Worm (Caenorhabditis elegans): ENCODE data around the gene eef-1G.
A peak's percentile ranks its signal among the peaks of the same experiment; 100 is the strongest.

eef-1G gene

DNA sequence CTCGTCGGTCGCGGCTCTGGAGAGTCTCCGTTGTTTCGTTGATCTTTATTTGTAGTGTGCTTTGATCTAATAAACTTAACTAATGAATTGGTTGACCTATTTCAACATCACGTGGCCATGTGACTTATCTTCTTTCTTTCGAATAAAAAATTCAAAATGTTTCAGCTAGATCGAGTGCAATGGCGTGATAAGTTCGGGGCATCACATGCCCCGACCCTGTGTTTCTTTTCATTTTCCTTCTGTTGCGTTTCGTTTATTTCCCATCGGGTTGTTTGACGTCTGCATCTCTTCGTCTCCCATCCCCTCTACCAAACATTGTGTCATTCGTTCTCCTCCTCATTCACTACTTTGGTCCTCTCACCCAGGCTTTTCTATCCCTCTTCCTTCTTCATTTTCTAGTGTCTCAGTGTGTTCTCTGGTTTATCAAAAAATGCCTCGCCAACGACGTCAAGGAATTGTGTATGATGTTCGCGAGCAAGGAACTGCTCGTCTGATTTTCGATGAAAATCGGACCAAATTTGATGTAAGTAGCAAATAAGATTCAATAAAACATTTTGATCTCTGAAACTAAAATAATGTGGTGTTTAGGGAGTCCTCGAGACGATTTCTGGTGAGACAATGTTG lies 13.8 kb upstream of the eef-1G start, which contains the start of gene F17C11.4:
TSS of gene F17C11.4 (plus strand) at position 206 of the 624 bp plus-strand sequence.
- TF ChIP-seq tbx-2 (tag; optimal IDR thresholded peaks at IDR 0.05) (peak; percentile 28), lin-39 (tag; optimal IDR thresholded peaks at IDR 0.05) (peak; percentile 0), nhr-77 (tag; optimal IDR thresholded peaks at IDR 0.05) (no peak), unc-62 (GFP tag; optimal IDR thresholded peaks at IDR 0.05) (peak; percentile 53), ZK546.5 (tag; optimal IDR thresholded peaks at IDR 0.05) (no peak), fos-1 (tag; optimal IDR thresholded peaks at IDR 0.05) (peak; percentile 14), daf-12 (tag; optimal IDR thresholded peaks at IDR 0.05) (no peak), nhr-237 (tag; optimal IDR thresholded peaks at IDR 0.05) (no peak), eor-1 (tag; optimal IDR thresholded peaks at IDR 0.05) (no peak), zag-1 (tag; optimal IDR thresholded peaks at IDR 0.05) (no peak), jun-1 (tag; optimal IDR thresholded peaks at IDR 0.05) (peak; percentile 80), nhr-43 (tag; optimal IDR thresholded peaks at IDR 0.05; ENCODE audit: poor library complexity, severe bottlenecking) (peak; percentile 88), nhr-25 (tag; optimal IDR thresholded peaks at IDR 0.05) (peak; percentile 87), ztf-4 (tag; optimal IDR thresholded peaks at IDR 0.05) (no peak), nhr-23 (tag; optimal IDR thresholded peaks at IDR 0.05) (peak; percentile 57), nfya-1 (tag; optimal IDR thresholded peaks at IDR 0.05; ENCODE audit: insufficient read depth) (peak; percentile 75), nhr-12 (tag; optimal IDR thresholded peaks at IDR 0.05) (no peak), aly-2 (tag; optimal IDR thresholded peaks at IDR 0.05) (no peak), ztf-11 (tag; optimal IDR thresholded peaks at IDR 0.05) (no peak), elt-2 (tag; optimal IDR thresholded peaks at IDR 0.05) (peak; percentile 83), egl-27 (tag; optimal IDR thresholded peaks at IDR 0.05) (no peak), nhr-76 (tag; optimal IDR thresholded peaks at IDR 0.05) (no peak), lin-15B (tag; optimal IDR thresholded peaks at IDR 0.05) (peak; percentile 1), lsy-12 (tag; optimal IDR thresholded peaks at IDR 0.05) (peak; percentile 43), fkh-10 (GFP tag; optimal IDR thresholded peaks at IDR 0.05) (peak; percentile 9), pha-4 (tag; optimal IDR thresholded peaks at IDR 0.05) (peak; percentile 43), egl-5 (tag; optimal IDR thresholded peaks at IDR 0.05) (peak; percentile 81), elt-1 (tag; optimal IDR thresholded peaks at IDR 0.05) (no peak), ceh-82 (tag; optimal IDR thresholded peaks at IDR 0.05) (no peak), fkh-2 (tag; optimal IDR thresholded peaks at IDR 0.05) (no peak), mml-1 (tag; optimal IDR thresholded peaks at IDR 0.05) (no peak), ama-1 (optimal IDR thresholded peaks at IDR 0.05) (peak; percentile 46), sea-2 (GFP tag; optimal IDR thresholded peaks at IDR 0.05) (no peak), hmg-11 (tag; optimal IDR thresholded peaks at IDR 0.05) (peak; percentile 74), ceh-16 (tag; optimal IDR thresholded peaks at IDR 0.05) (no peak), unc-39 (tag; optimal IDR thresholded peaks at IDR 0.05) (no peak), ceh-9 (tag; optimal IDR thresholded peaks at IDR 0.05) (no peak), nhr-67 (tag; optimal IDR thresholded peaks at IDR 0.05) (no peak), R02D3.7 (tag; optimal IDR thresholded peaks at IDR 0.05) (no peak), nhr-28 (tag; optimal IDR thresholded peaks at IDR 0.05) (no peak), elt-3 (tag; optimal IDR thresholded peaks at IDR 0.05) (no peak), ceh-28 (tag; optimal IDR thresholded peaks at IDR 0.05) (no peak), nhr-11 (tag; optimal IDR thresholded peaks at IDR 0.05) (peak; percentile 47), skn-1 (tag; optimal IDR thresholded peaks at IDR 0.05) (no peak), snpc-4 (tag; optimal IDR thresholded peaks at IDR 0.05) (peak; percentile 51), pqm-1 (tag; optimal IDR thresholded peaks at IDR 0.05) (no peak), mdl-1 (tag; optimal IDR thresholded peaks at IDR 0.05) (no peak)
